Worm (Caenorhabditis elegans): ENCODE results near the gene F14D7.1.

The F14D7.1 gene

DNA sequence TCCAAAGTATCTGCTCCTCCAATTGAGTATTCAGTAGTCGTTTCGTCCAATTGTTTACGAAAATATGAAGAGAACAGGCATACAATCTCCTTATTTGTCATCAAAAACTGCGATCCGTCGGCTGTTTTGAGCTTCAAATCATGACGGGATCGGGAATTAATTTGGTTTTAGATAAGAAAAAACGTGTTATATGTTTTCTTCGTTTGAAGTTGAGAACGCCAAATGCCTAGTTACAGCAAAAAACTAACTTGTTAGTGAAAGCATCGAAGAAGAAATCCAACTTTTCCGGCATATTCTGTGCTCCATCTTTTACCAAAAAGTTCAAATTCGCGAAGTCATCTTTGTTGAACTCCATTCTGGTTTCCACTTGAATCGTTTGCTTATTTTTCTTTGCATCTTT is at the start of gene F14D7.1:
Gene F14D7.1 (minus strand): TSS at position 101 of the 400 bp plus-strand sequence.
- no peak for TF ChIP-seq nhr-6 (tag; optimal IDR thresholded peaks at IDR 0.05)
- no peak for TF ChIP-seq ztf-11 (tag; optimal IDR thresholded peaks at IDR 0.05)
- TF ChIP-seq F13H6.1 (tag; optimal IDR thresholded peaks at IDR 0.05): no peak
- no peak for TF ChIP-seq mbf-1 (tag; optimal IDR thresholded peaks at IDR 0.05)
- no peak for TF ChIP-seq alr-1 (tag; optimal IDR thresholded peaks at IDR 0.05)
- no peak for TF ChIP-seq ztf-1 (GFP tag; conservative IDR thresholded peaks at IDR 0.05)
- no peak for TF ChIP-seq Y55F3AM.14 (GFP tag; optimal IDR thresholded peaks at IDR 0.05)
- TF ChIP-seq unc-39 (tag; optimal IDR thresholded peaks at IDR 0.05): no peak
- no peak for TF ChIP-seq ceh-16 (tag; optimal IDR thresholded peaks at IDR 0.05)
- no peak for TF ChIP-seq egl-27 (tag; optimal IDR thresholded peaks at IDR 0.05)
- no peak for TF ChIP-seq unc-62 (GFP tag; optimal IDR thresholded peaks at IDR 0.05)
- TF ChIP-seq gmeb-1 (tag; optimal IDR thresholded peaks at IDR 0.05): no peak

DNA sequence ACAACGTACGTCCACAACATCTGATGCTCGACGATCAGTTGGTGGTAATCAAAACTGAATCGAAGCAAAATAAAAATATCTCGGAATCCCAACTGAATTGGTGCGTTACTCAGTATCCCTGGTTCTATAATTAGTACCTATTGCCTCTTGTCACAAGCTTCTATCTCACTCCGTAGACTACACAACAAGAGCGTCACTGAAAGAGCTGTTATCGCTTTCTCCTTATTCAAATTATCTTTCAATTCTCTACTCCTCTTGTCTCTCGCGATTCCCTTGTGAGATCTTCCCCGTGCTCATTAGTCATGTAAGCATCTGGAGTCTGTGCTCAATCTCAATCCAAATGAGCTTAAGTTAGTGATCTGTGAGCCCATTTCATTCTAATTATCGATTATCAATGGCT is 47.4 kb upstream of the F14D7.1 start, which contains the start of gene srm-6:
Gene srm-6 (plus strand): TSS at position 301 of the 400 bp plus-strand sequence.
- no peak for TF ChIP-seq ceh-82 (tag; optimal IDR thresholded peaks at IDR 0.05)
- no peak for TF ChIP-seq lin-11 (tag; optimal IDR thresholded peaks at IDR 0.05)
- TF ChIP-seq blmp-1 (tag; optimal IDR thresholded peaks at IDR 0.05; ENCODE audit: insufficient read depth): no peak
- no peak for TF ChIP-seq sma-9 (GFP tag; optimal IDR thresholded peaks at IDR 0.05)
- TF ChIP-seq sma-9 (tag; optimal IDR thresholded peaks at IDR 0.05): no peak
- no peak for TF ChIP-seq snpc-4 (tag; optimal IDR thresholded peaks at IDR 0.05)
- no peak for TF ChIP-seq mab-5 (tag; optimal IDR thresholded peaks at IDR 0.05)
- no peak for TF ChIP-seq nhr-6 (tag; optimal IDR thresholded peaks at IDR 0.05)
- no peak for TF ChIP-seq egl-27 (tag; optimal IDR thresholded peaks at IDR 0.05)
- TF ChIP-seq unc-55 (GFP tag; optimal IDR thresholded peaks at IDR 0.05): no peak
- no peak for TF ChIP-seq mbf-1 (tag; optimal IDR thresholded peaks at IDR 0.05)
- no peak for TF ChIP-seq elt-3 (tag; optimal IDR thresholded peaks at IDR 0.05)
- TF ChIP-seq peb-1 (tag; optimal IDR thresholded peaks at IDR 0.05): no peak
- TF ChIP-seq nhr-12 (tag; optimal IDR thresholded peaks at IDR 0.05): no peak

DNA sequence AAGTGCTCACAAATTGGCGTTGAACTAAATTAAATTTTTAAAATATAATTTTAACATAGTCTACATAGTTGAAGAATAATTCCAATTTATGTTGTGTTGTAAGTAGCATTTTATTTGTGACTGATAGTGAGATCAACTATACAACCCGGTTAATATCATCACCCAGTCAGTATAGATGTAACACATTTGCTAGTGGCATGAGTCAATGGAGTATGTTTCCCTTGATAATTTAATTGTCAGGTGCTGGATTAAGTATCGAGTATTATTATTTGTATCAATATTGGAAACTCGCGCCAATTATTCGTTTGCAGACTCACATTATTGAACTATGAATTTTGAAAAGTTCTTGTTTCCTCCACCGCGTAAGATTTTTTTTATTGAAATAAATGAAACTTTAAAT is 45.6 kb upstream of the F14D7.1 start, which contains the start of gene srm-5:
Gene srm-5 (plus strand): TSS at position 301 of the 400 bp plus-strand sequence.
- TF ChIP-seq fos-1 (tag; optimal IDR thresholded peaks at IDR 0.05): no peak

DNA sequence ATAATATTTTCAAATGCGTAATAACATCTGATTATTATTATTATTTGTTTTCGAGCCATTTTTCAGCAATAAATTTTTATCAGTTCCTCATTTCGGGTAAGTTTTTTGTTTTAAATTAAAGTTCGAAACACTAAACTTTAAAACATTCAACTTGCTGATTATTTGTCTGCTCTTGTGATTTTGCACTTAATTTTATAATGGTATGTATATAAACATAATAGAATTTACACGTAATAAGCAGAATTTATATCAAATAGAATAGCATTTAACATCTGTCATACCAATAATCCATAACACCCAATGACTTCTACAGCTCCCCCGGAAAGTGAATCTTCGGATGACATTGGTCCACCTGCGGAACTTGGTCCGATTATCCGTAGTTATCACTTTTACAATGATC is 43.9 kb upstream of the F14D7.1 start, which contains the start of gene srm-4:
Gene srm-4 (plus strand): TSS at position 301 of the 400 bp plus-strand sequence.
- TF ChIP-seq nhr-23 (tag; optimal IDR thresholded peaks at IDR 0.05): no peak
- no peak for TF ChIP-seq ztf-11 (tag; optimal IDR thresholded peaks at IDR 0.05)
- no peak for TF ChIP-seq Y55F3AM.14 (GFP tag; optimal IDR thresholded peaks at IDR 0.05)
- no peak for TF ChIP-seq mdl-1 (tag; optimal IDR thresholded peaks at IDR 0.05)
- no peak for TF ChIP-seq elt-1 (tag; optimal IDR thresholded peaks at IDR 0.05)
- TF ChIP-seq alr-1 (tag; optimal IDR thresholded peaks at IDR 0.05): no peak
- TF ChIP-seq nhr-237 (tag; optimal IDR thresholded peaks at IDR 0.05): no peak
- TF ChIP-seq ztf-1 (GFP tag; conservative IDR thresholded peaks at IDR 0.05): no peak
- TF ChIP-seq gmeb-1 (tag; optimal IDR thresholded peaks at IDR 0.05): no peak
- no peak for TF ChIP-seq nhr-77 (tag; optimal IDR thresholded peaks at IDR 0.05)
- no peak for TF ChIP-seq sma-3 (GFP tag; optimal IDR thresholded peaks at IDR 0.05)
- TF ChIP-seq ama-1 (optimal IDR thresholded peaks at IDR 0.05): no peak
- no peak for TF ChIP-seq zag-1 (tag; optimal IDR thresholded peaks at IDR 0.05)
- TF ChIP-seq nhr-25 (tag; optimal IDR thresholded peaks at IDR 0.05): no peak
- no peak for TF ChIP-seq sem-4 (tag; optimal IDR thresholded peaks at IDR 0.05)
- no peak for TF ChIP-seq ceh-82 (tag; optimal IDR thresholded peaks at IDR 0.05)

- TF ChIP-seq Y55F3AM.14 (GFP tag; optimal IDR thresholded peaks at IDR 0.05) (no peak), nhr-10 (tag; optimal IDR thresholded peaks at IDR 0.05) (no peak), nhr-25 (tag; optimal IDR thresholded peaks at IDR 0.05) (peak; percentile 30)
Measured at ce11 chrV:14331477-14331876, 42.2 kb upstream of the F14D7.1 start, which contains the start of gene F47B8.8. Gene F47B8.8 (plus strand): TSS chrV:14331733.
